Worm (Caenorhabditis elegans): ENCODE data around the gene T24H7.2.

DNA sequence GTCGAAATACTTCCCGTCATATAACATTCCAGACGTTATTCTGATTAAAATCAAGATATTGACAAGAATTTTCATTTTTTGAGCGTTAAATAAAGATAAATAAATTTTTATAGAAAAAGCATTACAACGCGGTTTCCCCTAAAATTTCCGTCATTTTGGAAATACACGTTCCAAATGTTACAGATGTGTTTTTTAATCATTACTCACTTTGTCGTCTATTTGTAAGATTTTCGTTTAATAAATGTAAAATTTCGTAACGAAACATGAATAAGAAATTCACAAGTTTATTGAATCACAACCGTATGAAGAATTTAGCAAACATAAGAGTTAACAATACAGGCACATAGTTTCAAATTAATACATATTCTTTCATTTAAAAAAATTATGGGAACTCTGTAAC, 44.2 kb upstream of the T24H7.2 start, which contains the start of gene C30B5.17:
- TF ChIP-seq T22C8.4 (GFP tag; IDR thresholded peaks at IDR 0.05) (no peak), tab-1 (GFP tag; IDR thresholded peaks at IDR 0.05) (no peak), flt-1 (GFP tag; IDR thresholded peaks at IDR 0.05) (no peak), ztf-23 (GFP tag; IDR thresholded peaks at IDR 0.05) (no peak), ref-1 (GFP tag; conservative IDR thresholded peaks at IDR 0.05) (no peak), klf-2 (GFP tag; conservative IDR thresholded peaks at IDR 0.05) (no peak), ztf-29 (GFP tag; IDR thresholded peaks at IDR 0.05) (no peak), med-1 (GFP tag; optimal IDR thresholded peaks at IDR 0.05; ENCODE audit: insufficient read depth) (no peak)
